Worm (Caenorhabditis elegans) whole organism, young adult: Measurements from ENCODE around the gene ncx-9.
A peak's percentile ranks its signal among the peaks of the same experiment; 100 is the strongest.

Source experiments
- B0336.3 ChIP-seq: fragments of 200-800 bp; sonication (Bioruptor generic); IDR thresholded peaks from 2 replicates; pipeline ENCODE4 v1.3.6; 2022; ENCODE audit warnings: missing genetic modification characterization, missing compliant biosample characterization
- C06A6.2 ChIP-seq: fragments of 200-800 bp; sonication (Bioruptor generic); conservative IDR thresholded peaks from 2 replicates; pipeline ENCODE4 v1.3.6; 2022; ENCODE audit warnings: missing genetic modification characterization, missing compliant biosample characterization
- D2030.7 ChIP-seq: fragments of 200-800 bp; sonication (Bioruptor generic); IDR thresholded peaks from 2 replicates; pipeline ENCODE4 v1.3.6; 2022; ENCODE audit warnings: missing genetic modification reagents, missing genetic modification characterization, missing compliant biosample characterization
- F23B12.7 ChIP-seq: sonication (generic microtip); optimal IDR thresholded peaks from 2 replicates; lab custom pipeline; 2017; ENCODE audit warnings: missing genetic modification characterization, mild to moderate bottlenecking, missing compliant biosample characterization, antibody characterized with exemption, moderate library complexity; ENCODE audit not compliant: insufficient read depth
- F33H1.4 ChIP-seq: fragments of 200-800 bp; sonication (Bioruptor generic); IDR thresholded peaks from 2 replicates; pipeline ENCODE4 v1.3.6; 2022; ENCODE audit warnings: missing genetic modification reagents, missing genetic modification characterization, missing compliant biosample characterization
- Y95B8A.8 ChIP-seq: fragments of 200-800 bp; sonication (Bioruptor generic); IDR thresholded peaks from 2 replicates; pipeline ENCODE4 v1.3.6; 2022; ENCODE audit warnings: missing genetic modification reagents, missing genetic modification characterization, missing compliant biosample characterization
- atf-7 ChIP-seq: sonication (generic microtip); optimal IDR thresholded peaks from 2 replicates; lab custom pipeline; 2017; ENCODE audit warnings: mild to moderate bottlenecking, missing genetic modification characterization, missing compliant biosample characterization
- cebp-1 ChIP-seq, 2 experiments: fragments of 200-800 bp in 1 of 2; sonication (Bioruptor generic) in 1 of 2; sonication (generic microtip) in 1 of 2; IDR thresholded peaks in 1 of 2; optimal IDR thresholded peaks in 1 of 2; 2 replicates each; pipeline versions ENCODE4 v1.3.6 to Lab custom; 2017 to 2022; ENCODE audit warnings: missing compliant biosample characterization in 2 of 2, missing genetic modification characterization in 2 of 2, mild to moderate bottlenecking in 1 of 2, missing genetic modification reagents in 1 of 2, moderate library complexity in 1 of 2
- ceh-79 ChIP-seq: sonication (generic microtip); optimal IDR thresholded peaks from 2 replicates; lab custom pipeline; 2017; ENCODE audit warnings: mild to moderate bottlenecking, missing genetic modification characterization, missing compliant biosample characterization
- die-1 ChIP-seq: sonication (generic microtip); optimal IDR thresholded peaks from 2 replicates; lab custom pipeline; 2016; ENCODE audit warnings: missing genotype, mild to moderate bottlenecking, missing genetic modification characterization, missing compliant biosample characterization
- dox-1 ChIP-seq: fragments of 200-800 bp; sonication (Bioruptor generic); IDR thresholded peaks from 2 replicates; pipeline ENCODE4 v1.3.6; 2022; ENCODE audit warnings: missing genetic modification reagents, missing genetic modification characterization, missing compliant biosample characterization
- dpff-1 ChIP-seq: sonication (generic microtip); optimal IDR thresholded peaks from 2 replicates; lab custom pipeline; 2017; ENCODE audit warnings: mild to moderate bottlenecking, missing genetic modification characterization, missing compliant biosample characterization
- hlh-26 ChIP-seq: fragments of 200-800 bp; sonication (Bioruptor generic); conservative IDR thresholded peaks from 2 replicates; pipeline ENCODE4 v1.3.6; 2022; ENCODE audit warnings: missing genetic modification reagents, missing genetic modification characterization, missing compliant biosample characterization
- lin-54 ChIP-seq: fragments of 200-800 bp; sonication (Bioruptor generic); optimal IDR thresholded peaks from 2 replicates; lab custom pipeline; 2018; ENCODE audit warnings: mild to moderate bottlenecking, missing genetic modification characterization, missing compliant biosample characterization
- mel-28 ChIP-seq: sonication (generic microtip); optimal IDR thresholded peaks from 2 replicates; lab custom pipeline; 2016; ENCODE audit warnings: borderline replicate concordance, mild to moderate bottlenecking, missing genetic modification characterization, missing compliant biosample characterization
- nfya-1 ChIP-seq: sonication (generic microtip); optimal IDR thresholded peaks from 2 replicates; lab custom pipeline; 2017; ENCODE audit warnings: antibody characterized with exemption, missing compliant biosample characterization, missing genetic modification characterization, borderline replicate concordance; ENCODE audit not compliant: insufficient read depth
- nfyb-1 ChIP-seq: fragments of 200-800 bp; sonication (Bioruptor generic); IDR thresholded peaks from 2 replicates; pipeline ENCODE4 v1.3.6; 2022; ENCODE audit warnings: missing genetic modification reagents, missing genetic modification characterization, missing compliant biosample characterization
- nhr-80 ChIP-seq: sonication (generic microtip); optimal IDR thresholded peaks from 2 replicates; lab custom pipeline; 2016; ENCODE audit warnings: missing genetic modification characterization, missing compliant biosample characterization
- rcor-1 ChIP-seq: fragments of 200-800 bp; sonication (Bioruptor generic); IDR thresholded peaks from 2 replicates; pipeline ENCODE4 v1.3.6; 2022; ENCODE audit warnings: missing genetic modification reagents, missing genetic modification characterization, missing compliant biosample characterization
- unc-62 ChIP-seq: fragments of 150-350 bp; optimal IDR thresholded peaks from 2 replicates; lab custom pipeline; 2014; ENCODE audit warnings: missing biosample characterization, missing genetic modification reagents, missing genetic modification characterization
- ztf-25 ChIP-seq: fragments of 200-800 bp; sonication (Bioruptor generic); IDR thresholded peaks from 2 replicates; pipeline ENCODE4 v1.3.6; 2022; ENCODE audit warnings: missing genetic modification reagents, missing genetic modification characterization, missing compliant biosample characterization
- ztf-26 ChIP-seq: sonication (generic microtip); optimal IDR thresholded peaks from 2 replicates; lab custom pipeline; 2017; ENCODE audit warnings: missing genetic modification characterization, missing compliant biosample characterization

ncx-9 gene

ce11 chrV:5026438-5026837, 31.4 kb upstream of the ncx-9 start:
- no peak for TF ChIP-seq F23B12.7 (tag; lab: Kevin White, UChicago)
- TF ChIP-seq ztf-26 (tag; lab: Kevin White, UChicago), result no peak
- TF ChIP-seq dox-1, result peak; percentile 46; the same call in 1 of the 2 replicates
- TF ChIP-seq nhr-80 (tag; lab: Kevin White, UChicago), result peak; percentile 73
- peak; percentile 32 for TF ChIP-seq unc-62
- TF ChIP-seq, all 124 proteins: peak for 3

ce11 chrV:5023355-5023754, 28.3 kb upstream of the ncx-9 start:
- TF ChIP-seq D2030.7 (GFP tag; lab: Robert Waterston, UW) (no peak), nfya-1 (tag; lab: Kevin White, UChicago) (no peak), cebp-1 (GFP tag; IDR thresholded peaks at IDR 0.05; lab: Robert Waterston, UW) (no peak), cebp-1 (tag; optimal IDR thresholded peaks at IDR 0.05; lab: Kevin White, UChicago) (peak; percentile 14), hlh-26 (no peak), rcor-1 (GFP tag; lab: Robert Waterston, UW) (no peak)

ce11 chrV:5018810-5019274, 23.8 kb upstream of the ncx-9 start, which contains the start of gene srr-4:
Gene srr-4, plus strand, starts transcription at chrV:5019224.
- TF ChIP-seq unc-62 (no peak), C06A6.2 (GFP tag; lab: Robert Waterston, UW) (no peak), atf-7 (tag; lab: Kevin White, UChicago) (no peak), ztf-25 (GFP tag; lab: Robert Waterston, UW) (no peak), Y95B8A.8 (GFP tag; lab: Robert Waterston, UW) (no peak), ceh-79 (tag; lab: Kevin White, UChicago) (no peak), mel-28 (tag; lab: Kevin White, UChicago) (no peak), F33H1.4 (GFP tag; lab: Robert Waterston, UW) (no peak), nfyb-1 (GFP tag; lab: Robert Waterston, UW) (no peak)

ce11 chrV:5018067-5018466, 23.0 kb upstream of the ncx-9 start:
- TF ChIP-seq lin-54 (no peak), nhr-80 (tag; lab: Kevin White, UChicago) (peak; percentile 43)

ce11 chrV:5016728-5017127, 21.7 kb upstream of the ncx-9 start:
- no peak for TF ChIP-seq Y95B8A.8 (GFP tag; lab: Robert Waterston, UW)

ce11 chrV:5012193-5012853, 17.3 kb upstream of the ncx-9 start, which contains the start of gene srr-6:
Gene srr-6, plus strand, starts transcription at chrV:5012803.
- TF ChIP-seq ceh-79 (tag; lab: Kevin White, UChicago), result no peak
- peak; percentile 31 for TF ChIP-seq nhr-80 (tag; lab: Kevin White, UChicago)
- peak; percentile 59 for TF ChIP-seq unc-62
- no peak for TF ChIP-seq dpff-1 (tag; lab: Kevin White, UChicago)

ce11 chrV:5001386-5001785, 6.3 kb upstream of the ncx-9 start, which contains the start of gene srr-8:
Gene srr-8, plus strand, starts transcription at chrV:5001686.
- TF ChIP-seq die-1 (tag; lab: Kevin White, UChicago) (no peak), lin-54 (no peak), nhr-80 (tag; lab: Kevin White, UChicago) (no peak), Y95B8A.8 (GFP tag; lab: Robert Waterston, UW) (no peak)

ce11 chrV:5000406-5000805, 5.4 kb upstream of the ncx-9 start, which contains the start of gene ugt-7:
Gene ugt-7, minus strand, starts transcription at chrV:5000566.
- TF ChIP-seq B0336.3 (GFP tag; lab: Robert Waterston, UW) (no peak), nhr-80 (tag; lab: Kevin White, UChicago) (peak; percentile 31)
